Fruit fly (Drosophila melanogaster) whole organism, pupa: ENCODE data around the gene aux.

ENCODE experiments used
- CG15710 ChIP-seq: fragments of 200-800 bp; sonication (Bioruptor generic); optimal IDR thresholded peaks from 2 replicates; lab custom pipeline; 2018; ENCODE audit warnings: missing biosample characterization, mild to moderate bottlenecking, missing genetic modification characterization, moderate library complexity
- CG17806 ChIP-seq: fragments of 200-800 bp; sonication (Bioruptor generic); optimal IDR thresholded peaks from 2 replicates; lab custom pipeline; 2018; ENCODE audit warnings: missing biosample characterization, mild to moderate bottlenecking, missing genetic modification characterization, moderate library complexity
- CG8301 ChIP-seq: fragments of 200-800 bp; sonication (Bioruptor generic); optimal IDR thresholded peaks from 2 replicates; lab custom pipeline; 2018; ENCODE audit warnings: missing biosample characterization, mild to moderate bottlenecking, missing genetic modification characterization
- D1 ChIP-seq: fragments of 200-800 bp; sonication (Bioruptor generic); optimal IDR thresholded peaks from 2 replicates; lab custom pipeline; 2018; ENCODE audit warnings: missing biosample characterization, mild to moderate bottlenecking, missing genetic modification characterization, moderate library complexity
- EcR ChIP-seq: fragments of 200-800 bp; sonication (Bioruptor generic); optimal IDR thresholded peaks from 3 replicates; lab custom pipeline; 2019; ENCODE audit warnings: missing biosample characterization, missing genetic modification characterization, mild to moderate bottlenecking, moderate library complexity, missing genetic modification reagents
- Pif1B ChIP-seq: fragments of 200-800 bp; sonication (Bioruptor generic); optimal IDR thresholded peaks from 3 replicates; lab custom pipeline; 2016; ENCODE audit warnings: missing biosample characterization, missing genetic modification characterization
- Snoo ChIP-seq: fragments of 200-800 bp; sonication (Bioruptor generic); optimal IDR thresholded peaks from 3 replicates; lab custom pipeline; 2017; ENCODE audit warnings: missing biosample characterization, mild to moderate bottlenecking, missing genetic modification characterization, inconsistent platforms
- rn ChIP-seq: fragments of 200-800 bp; sonication (Bioruptor generic); IDR thresholded peaks from 2 replicates; pipeline ENCODE4 v1.3.6; 2022; ENCODE audit warnings: missing biosample characterization, missing genetic modification characterization

dm6 chr3R:4215264-4215993 is 3.8 kb downstream of the aux start, which contains the start of gene CG14636:
- TF ChIP-seq Pif1B (GFP tag; lab: Kevin White, UChicago) (peak; percentile 56), rn (GFP tag; lab: Robert Waterston, UW) (peak; percentile 36; the same call in 1 of the 2 replicates), D1 (no peak), EcR (GFP tag; lab: Kevin White, UChicago) (no peak), Snoo (tag; lab: Kevin White, UChicago) (peak; percentile 63), CG15710 (tag; lab: Kevin White, UChicago) (peak; percentile 46), CG17806 (peak; percentile 35), CG8301 (tag; lab: Kevin White, UChicago) (no peak)
